Fruit fly (Drosophila melanogaster) whole organism, wandering third instar larva: ENCODE data around the gene rdhB.

Experiments
- CrebA ChIP-seq: fragments of 200-800 bp; sonication (Bioruptor generic); optimal IDR thresholded peaks from 2 replicates; lab custom pipeline; 2016; ENCODE audit warnings: missing biosample characterization, mild to moderate bottlenecking, missing genetic modification characterization, borderline replicate concordance
- Dfd ChIP-seq: fragments of >200 bp; optimal IDR thresholded peaks from 2 replicates; lab custom pipeline; 2017; ENCODE audit warnings: missing biosample characterization, missing genetic modification characterization
- Hnf4 ChIP-seq: fragments of 200-800 bp; sonication (Bioruptor generic); optimal IDR thresholded peaks from 2 replicates; lab custom pipeline; 2016; ENCODE audit warnings: missing biosample characterization, mild to moderate bottlenecking, missing genetic modification characterization
- Hr83 ChIP-seq: fragments of 200-300 bp; sonication (Bioruptor generic); optimal IDR thresholded peaks from 2 replicates; lab custom pipeline; 2016; ENCODE audit warnings: missing biosample characterization, mild to moderate bottlenecking, missing genetic modification characterization, moderate library complexity; ENCODE audit not compliant: poor library complexity, severe bottlenecking
- Mio ChIP-seq: sonication (Bioruptor generic); optimal IDR thresholded peaks from 2 replicates; lab custom pipeline; 2016; ENCODE audit warnings: missing biosample characterization, missing genetic modification characterization
- Sp1 ChIP-seq: fragments of 200-800 bp; sonication (Bioruptor generic); optimal IDR thresholded peaks from 3 replicates; lab custom pipeline; 2019; ENCODE audit warnings: missing biosample characterization, mild to moderate bottlenecking, missing genetic modification characterization, moderate library complexity
- foxo ChIP-seq, 2 experiments: fragments of 200-800 bp; sonication (Bioruptor generic); optimal IDR thresholded peaks; 2 replicates in 1 of 2; 3 replicates in 1 of 2; lab custom pipeline; 2016 to 2017; ENCODE audit warnings: missing biosample characterization in 2 of 2, missing genetic modification characterization in 2 of 2
- fru ChIP-seq: fragments of 200-800 bp; sonication (Bioruptor generic); optimal IDR thresholded peaks from 3 replicates; lab custom pipeline; 2016; ENCODE audit warnings: missing biosample characterization, mild to moderate bottlenecking, missing genetic modification characterization
- psq ChIP-seq: fragments of 200-800 bp; sonication (Bioruptor generic); optimal IDR thresholded peaks from 3 replicates; lab custom pipeline; 2017; ENCODE audit warnings: missing biosample characterization, mild to moderate bottlenecking, missing genetic modification characterization, moderate library complexity
- sage ChIP-seq: fragments of 200-800 bp; sonication (Bioruptor generic); optimal IDR thresholded peaks from 2 replicates; lab custom pipeline; 2016; ENCODE audit warnings: missing biosample characterization, mild to moderate bottlenecking, missing genetic modification characterization
- usp ChIP-seq: fragments of >200 bp; optimal IDR thresholded peaks from 2 replicates; lab custom pipeline; 2017; ENCODE audit warnings: missing biosample characterization, missing genetic modification characterization

DNA sequence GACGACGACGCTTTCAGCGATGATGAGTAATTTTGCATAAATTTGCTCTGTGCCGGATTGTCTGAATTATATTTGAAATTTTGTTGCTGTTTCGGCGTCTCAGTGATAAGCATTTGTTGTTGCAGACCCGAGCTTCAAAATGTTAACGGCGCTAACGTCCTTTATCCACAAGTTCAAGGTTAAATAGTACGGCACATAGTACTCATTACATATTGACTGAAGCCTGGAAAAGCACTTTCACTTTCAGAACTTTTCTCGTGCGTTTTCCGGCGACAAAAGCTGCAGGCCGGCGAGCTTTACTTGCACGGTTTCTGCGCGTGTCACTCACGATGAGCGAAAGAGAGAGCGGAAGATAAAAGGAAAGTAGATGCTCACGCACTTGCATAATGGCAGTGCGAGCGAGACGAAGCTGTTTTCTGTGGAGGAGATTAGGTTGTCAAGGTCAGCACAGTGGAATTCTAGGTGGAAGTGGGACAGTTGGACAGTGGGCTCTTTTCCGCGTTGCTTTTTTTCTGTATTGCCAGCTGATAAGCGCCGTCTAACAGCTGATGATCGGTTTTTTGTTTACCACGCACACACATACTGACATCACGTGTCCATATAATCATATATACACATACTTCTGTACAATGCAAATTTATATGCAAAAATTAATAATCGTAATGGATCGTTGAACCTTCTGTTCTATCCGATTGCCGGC, 16.7 kb downstream of the rdhB start:
- TF ChIP-seq fru (GFP tag; lab: Kevin White, UChicago) (no peak), Hnf4 (no peak), Sp1 (GFP tag; lab: Kevin White, UChicago) (no peak), Dfd (GFP tag; lab: Kevin White, UChicago) (no peak), usp (GFP tag; lab: Kevin White, UChicago) (no peak), CrebA (no peak), foxo (GFP tag; optimal IDR thresholded peaks at IDR 0.05; lab: Kevin White, UChicago) (no peak), Mio (GFP tag; lab: Kevin White, UChicago) (no peak), psq (GFP tag; lab: Kevin White, UChicago) (no peak), Hr83 (no peak), sage (GFP tag; lab: Kevin White, UChicago) (no peak)
